Fruit fly (Drosophila melanogaster) whole organism, prepupa: Measurements from ENCODE around the gene ctp.

Experiments
- CG10631 ChIP-seq: fragments of 200-800 bp; sonication (Bioruptor generic); optimal IDR thresholded peaks from 2 replicates; lab custom pipeline; 2016; ENCODE audit warnings: missing biosample characterization, missing genetic modification characterization
- CG11762 ChIP-seq: fragments of 200-800 bp; sonication (Bioruptor generic); optimal IDR thresholded peaks from 3 replicates; lab custom pipeline; 2016; ENCODE audit warnings: missing biosample characterization, missing genetic modification characterization; ENCODE audit not compliant: insufficient read depth
- CG31627 ChIP-seq: fragments of 200-800 bp; sonication (Bioruptor generic); optimal IDR thresholded peaks from 3 replicates; lab custom pipeline; 2016; ENCODE audit warnings: missing biosample characterization, missing genetic modification characterization
- CG6792 ChIP-seq: fragments of 200-800 bp; sonication (Bioruptor generic); optimal IDR thresholded peaks from 3 replicates; lab custom pipeline; 2016; ENCODE audit warnings: missing biosample characterization, missing genetic modification characterization
- lz ChIP-seq: fragments of 200-800 bp; sonication (Bioruptor generic); optimal IDR thresholded peaks from 3 replicates; lab custom pipeline; 2016; ENCODE audit warnings: missing biosample characterization, missing genetic modification characterization
- net ChIP-seq: fragments of 200-800 bp; sonication (Bioruptor generic); optimal IDR thresholded peaks from 3 replicates; lab custom pipeline; 2016; ENCODE audit warnings: missing biosample characterization, missing genetic modification characterization
- pdm3 ChIP-seq: fragments of 200-800 bp; sonication (Bioruptor generic); optimal IDR thresholded peaks from 3 replicates; lab custom pipeline; 2016; ENCODE audit warnings: missing biosample characterization, missing genetic modification characterization

DNA sequence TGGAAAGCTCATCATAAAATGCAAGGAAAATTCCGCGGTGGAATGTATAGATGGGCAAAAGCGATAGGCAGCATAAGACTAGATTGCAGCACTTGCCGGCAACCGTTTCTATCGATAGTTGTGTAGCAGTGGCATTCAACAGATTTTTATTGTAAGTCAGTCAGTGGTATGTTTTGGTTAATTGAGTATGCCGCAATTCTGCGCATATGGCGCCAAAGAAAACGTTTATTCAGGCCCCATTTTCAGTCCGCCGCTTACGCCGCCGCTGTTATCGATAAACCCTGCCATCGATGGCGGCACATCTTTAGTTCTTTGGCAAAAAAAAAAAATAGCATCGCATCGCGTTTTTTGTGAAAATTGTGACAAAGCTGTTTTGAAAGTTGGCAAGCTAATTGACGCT, 37.8 kb upstream of the ctp start, which contains the start of the genes Cbp80 and Torsin:
- TF ChIP-seq CG31627 (GFP tag; lab: Kevin White, UChicago) (peak; percentile 22), CG6792 (GFP tag; lab: Kevin White, UChicago) (no peak), pdm3 (GFP tag; lab: Kevin White, UChicago) (no peak), lz (GFP tag; lab: Kevin White, UChicago) (peak; percentile 29), net (no peak), CG10631 (no peak), CG11762 (GFP tag; lab: Kevin White, UChicago) (no peak)
